Fruit fly (Drosophila melanogaster) whole organism, wandering third instar larva: ENCODE results near the gene kri.

Experiments
- CG32264 ChIP-seq: fragments of 200-800 bp; sonication (Bioruptor generic); optimal IDR thresholded peaks from 2 replicates; lab custom pipeline; 2016; ENCODE audit warnings: missing biosample characterization, missing genetic modification characterization
- CrebA ChIP-seq: fragments of 200-800 bp; sonication (Bioruptor generic); optimal IDR thresholded peaks from 2 replicates; lab custom pipeline; 2016; ENCODE audit warnings: missing biosample characterization, mild to moderate bottlenecking, missing genetic modification characterization, borderline replicate concordance
- Dfd ChIP-seq: fragments of >200 bp; optimal IDR thresholded peaks from 2 replicates; lab custom pipeline; 2017; ENCODE audit warnings: missing biosample characterization, missing genetic modification characterization
- HLH106 ChIP-seq: fragments of 200-800 bp; optimal IDR thresholded peaks from 3 replicates; lab custom pipeline; 2019; ENCODE audit warnings: missing biosample characterization, mild to moderate bottlenecking, missing genetic modification characterization, moderate library complexity
- Jra ChIP-seq: sonication (Bioruptor generic); optimal IDR thresholded peaks from 2 replicates; lab custom pipeline; 2016; ENCODE audit warnings: missing biosample characterization, missing genetic modification characterization
- Mio ChIP-seq: sonication (Bioruptor generic); optimal IDR thresholded peaks from 2 replicates; lab custom pipeline; 2016; ENCODE audit warnings: missing biosample characterization, missing genetic modification characterization
- OdsH ChIP-seq: fragments of 200-800 bp; sonication (Bioruptor generic); optimal IDR thresholded peaks from 2 replicates; lab custom pipeline; 2016; ENCODE audit warnings: missing biosample characterization, mild to moderate bottlenecking, missing genetic modification characterization
- Rel ChIP-seq, 2 experiments: fragments of 200-800 bp; sonication (Bioruptor generic) in 1 of 2; optimal IDR thresholded peaks; 2 replicates in 1 of 2; 3 replicates in 1 of 2; lab custom pipeline; 2016 to 2019; ENCODE audit warnings: mild to moderate bottlenecking in 2 of 2, missing biosample characterization in 2 of 2, missing genetic modification characterization in 2 of 2, moderate library complexity in 1 of 2
- Sp1 ChIP-seq: fragments of 200-800 bp; sonication (Bioruptor generic); optimal IDR thresholded peaks from 3 replicates; lab custom pipeline; 2019; ENCODE audit warnings: missing biosample characterization, mild to moderate bottlenecking, missing genetic modification characterization, moderate library complexity
- br ChIP-seq: fragments of 200-800 bp; sonication (Bioruptor generic); optimal IDR thresholded peaks from 2 replicates; lab custom pipeline; 2016; ENCODE audit warnings: missing biosample characterization, missing genetic modification characterization
- dl ChIP-seq, 2 experiments: fragments of 175-275, 200-275 bp in 1 of 2; fragments of 200-275 bp in 1 of 2; sonication (Bioruptor generic); optimal IDR thresholded peaks; lab custom pipeline; 2018; ENCODE audit warnings: mild to moderate bottlenecking in 2 of 2, missing biosample characterization in 2 of 2, missing genetic modification characterization in 2 of 2, moderate library complexity in 2 of 2; ENCODE audit not compliant: partially characterized antibody in 2 of 2, insufficient read depth in 1 of 2
- dmrt93B ChIP-seq: fragments of 200-800 bp; sonication (Bioruptor generic); optimal IDR thresholded peaks from 2 replicates; lab custom pipeline; 2018; ENCODE audit warnings: missing biosample characterization, mild to moderate bottlenecking, missing genetic modification characterization
- ey ChIP-seq: fragments of 200-800 bp; sonication (Bioruptor generic); optimal IDR thresholded peaks from 2 replicates; lab custom pipeline; 2016; ENCODE audit warnings: missing biosample characterization, missing genetic modification characterization
- foxo ChIP-seq, 2 experiments: fragments of 200-800 bp; sonication (Bioruptor generic); optimal IDR thresholded peaks; 2 replicates in 1 of 2; 3 replicates in 1 of 2; lab custom pipeline; 2016 to 2017; ENCODE audit warnings: missing biosample characterization in 2 of 2, missing genetic modification characterization in 2 of 2
- fru ChIP-seq: fragments of 200-800 bp; sonication (Bioruptor generic); optimal IDR thresholded peaks from 3 replicates; lab custom pipeline; 2016; ENCODE audit warnings: missing biosample characterization, mild to moderate bottlenecking, missing genetic modification characterization
- h ChIP-seq: fragments of 200-800 bp; sonication (Bioruptor generic); optimal IDR thresholded peaks from 3 replicates; lab custom pipeline; 2016; ENCODE audit warnings: missing biosample characterization, mild to moderate bottlenecking, missing genetic modification characterization
- jim ChIP-seq: fragments of 175-275, 200-325 bp; sonication (Bioruptor generic); optimal IDR thresholded peaks from 2 replicates; lab custom pipeline; 2016; ENCODE audit warnings: missing biosample characterization, mild to moderate bottlenecking, missing genetic modification characterization
- pan ChIP-seq: fragments of >200 bp; optimal IDR thresholded peaks from 2 replicates; lab custom pipeline; 2017
- psq ChIP-seq: fragments of 200-800 bp; sonication (Bioruptor generic); optimal IDR thresholded peaks from 3 replicates; lab custom pipeline; 2017; ENCODE audit warnings: missing biosample characterization, mild to moderate bottlenecking, missing genetic modification characterization, moderate library complexity
- rgr ChIP-seq: fragments of 200-800 bp; sonication (Bioruptor generic); optimal IDR thresholded peaks from 3 replicates; lab custom pipeline; 2016; ENCODE audit warnings: missing biosample characterization, mild to moderate bottlenecking, missing genetic modification characterization
- sv ChIP-seq: fragments of 200-800 bp; sonication (Bioruptor generic); optimal IDR thresholded peaks from 3 replicates; lab custom pipeline; 2016; ENCODE audit warnings: missing biosample characterization, missing genetic modification characterization
- tai ChIP-seq: sonication (Bioruptor generic); optimal IDR thresholded peaks from 2 replicates; lab custom pipeline; 2016; ENCODE audit warnings: missing biosample characterization, missing genetic modification characterization
- usp ChIP-seq: fragments of >200 bp; optimal IDR thresholded peaks from 2 replicates; lab custom pipeline; 2017; ENCODE audit warnings: missing biosample characterization, missing genetic modification characterization
- woc ChIP-seq: sonication (Bioruptor generic); optimal IDR thresholded peaks from 2 replicates; lab custom pipeline; 2016; ENCODE audit warnings: missing biosample characterization, mild to moderate bottlenecking, missing genetic modification characterization

kri gene

DNA sequence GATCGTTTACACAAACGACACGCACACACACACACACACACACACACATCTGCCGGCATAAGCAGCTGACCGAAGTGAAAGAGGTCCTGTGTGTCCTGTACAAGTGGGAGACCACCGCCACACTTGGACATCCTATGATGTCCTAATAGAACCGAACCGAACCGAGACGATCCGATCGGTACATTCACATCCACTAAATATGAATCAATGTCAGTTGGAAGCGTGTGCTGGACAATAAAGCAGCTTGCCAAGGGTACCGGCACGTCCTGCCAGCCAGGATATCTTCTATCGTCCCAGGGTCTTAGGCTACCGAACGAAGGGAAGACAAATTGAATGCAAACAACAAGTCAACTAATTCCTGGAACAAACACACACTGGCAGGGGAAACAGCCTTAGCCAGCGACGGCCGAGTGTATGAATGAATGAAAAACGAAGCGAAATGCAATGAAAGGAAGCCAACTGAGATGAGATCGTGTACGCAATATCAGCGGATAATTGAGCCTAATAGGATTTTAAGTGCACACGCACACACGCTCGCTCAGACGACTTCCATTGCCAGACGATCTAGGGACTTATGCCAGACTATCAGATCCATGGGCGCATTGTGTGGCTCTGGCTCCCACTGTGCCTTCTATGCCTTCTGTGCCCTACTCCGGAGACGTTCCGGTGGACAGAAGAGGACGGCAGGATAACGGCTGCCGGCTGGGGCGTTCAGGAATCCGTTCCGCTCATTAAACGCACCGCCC, 45.5 kb downstream of the kri start:
- TF ChIP-seq Dfd (GFP tag; lab: Kevin White, UChicago) (peak; percentile 45), Sp1 (GFP tag; lab: Kevin White, UChicago) (no peak), CrebA (GFP tag; lab: Kevin White, UChicago) (no peak)

DNA sequence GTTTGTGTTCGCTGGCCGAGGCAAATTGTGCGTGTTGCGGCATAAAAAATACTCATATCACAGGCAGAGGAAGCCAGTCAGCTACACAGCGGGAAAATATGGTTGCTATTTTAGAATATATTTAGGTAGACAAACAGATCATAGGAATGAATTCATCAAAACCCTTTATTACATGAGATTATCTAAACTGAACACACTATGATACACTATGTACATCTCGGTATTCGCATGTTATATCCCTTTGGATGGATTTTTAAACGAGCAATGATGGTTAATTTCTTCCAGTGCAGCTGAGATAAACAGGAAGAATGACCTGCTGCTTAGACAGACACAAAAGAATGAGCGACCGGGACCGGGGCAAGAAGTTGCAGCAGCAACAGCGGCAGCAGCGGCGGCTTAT, 46.1 kb downstream of the kri start:
- peak; percentile 28 for TF ChIP-seq h (GFP tag; lab: Kevin White, UChicago)
- TF ChIP-seq psq (GFP tag; lab: Kevin White, UChicago), result no peak
- TF ChIP-seq pan (lab: Kevin White, UChicago), result no peak
- TF ChIP-seq dmrt93B (GFP tag; lab: Kevin White, UChicago), result no peak
- no peak for TF ChIP-seq jim (GFP tag; lab: Kevin White, UChicago)
- no peak for TF ChIP-seq dl (GFP tag; optimal IDR thresholded peaks at IDR 0.05; lab: Kevin White, UChicago; ENCODE audit: insufficient read depth in 1 of 2, partially characterized antibody in 2 of 2)
- no peak for TF ChIP-seq tai (GFP tag; lab: Kevin White, UChicago)
- peak; percentile 14 for TF ChIP-seq OdsH
- TF ChIP-seq fru, result peak; percentile 32
- TF ChIP-seq foxo (GFP tag; optimal IDR thresholded peaks at IDR 0.05; lab: Kevin White, UChicago), result peak in 1 of 2 experiments; percentile 35
- TF ChIP-seq ey (GFP tag; lab: Kevin White, UChicago), result peak; percentile 15
- no peak for TF ChIP-seq sv (GFP tag; lab: Kevin White, UChicago)
- TF ChIP-seq CG32264 (GFP tag; lab: Kevin White, UChicago), result no peak
- TF ChIP-seq HLH106 (tag; lab: Kevin White, UChicago), result peak; percentile 6
- no peak for TF ChIP-seq Dfd (GFP tag; lab: Kevin White, UChicago)
- no peak for TF ChIP-seq woc (GFP tag; lab: Kevin White, UChicago)
- peak; percentile 18 for TF ChIP-seq rgr (GFP tag; lab: Kevin White, UChicago)
- no peak for TF ChIP-seq Jra
- TF ChIP-seq Rel (GFP tag; optimal IDR thresholded peaks at IDR 0.05; lab: Kevin White, UChicago), result no peak
- TF ChIP-seq Rel (tag; optimal IDR thresholded peaks at IDR 0.05; lab: Kevin White, UChicago), result no peak
- peak; percentile 15 for TF ChIP-seq Sp1 (GFP tag; lab: Kevin White, UChicago)
- no peak for TF ChIP-seq Mio

DNA sequence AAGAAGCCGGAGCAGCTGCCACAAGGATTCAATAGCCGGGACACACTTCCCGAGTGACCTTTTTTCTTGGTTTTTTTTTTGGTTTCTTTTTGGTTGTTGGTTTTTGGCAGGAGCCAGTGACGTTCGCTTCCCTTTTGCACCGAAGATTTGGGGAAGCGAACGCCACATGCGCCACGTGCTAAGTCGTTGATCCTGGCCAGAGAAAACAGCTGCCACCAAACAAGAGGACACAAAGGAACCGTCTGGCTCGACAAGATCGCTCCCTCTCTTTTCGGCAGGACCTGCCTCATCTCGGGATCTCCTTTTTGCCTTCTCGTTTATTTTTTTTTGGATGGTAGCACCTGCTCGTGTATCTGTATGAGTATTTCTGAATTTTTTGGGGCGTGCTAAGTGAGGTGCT, 48.3 kb downstream of the kri start:
- TF ChIP-seq Mio (no peak), ey (GFP tag; lab: Kevin White, UChicago) (no peak), woc (GFP tag; lab: Kevin White, UChicago) (no peak), OdsH (no peak), br (GFP tag; lab: Kevin White, UChicago) (no peak), Rel (GFP tag; optimal IDR thresholded peaks at IDR 0.05; lab: Kevin White, UChicago) (no peak), Rel (tag; optimal IDR thresholded peaks at IDR 0.05; lab: Kevin White, UChicago) (no peak), usp (no peak)
